Fruit fly (Drosophila melanogaster) whole organism, embryonic: ENCODE measurements around the gene mRpL20.

Source experiments
- Aef1 ChIP-seq: fragments of 200-800 bp; sonication (Bioruptor generic); IDR thresholded peaks from 3 replicates; pipeline ENCODE4 v1.3.6; 2022; ENCODE audit warnings: missing biosample characterization, missing genetic modification characterization
- Atf6 ChIP-seq: fragments of 200-800 bp; sonication (Bioruptor generic); IDR thresholded peaks from 2 replicates; pipeline ENCODE4 v1.3.6; 2022; ENCODE audit warnings: missing biosample characterization, missing genetic modification characterization
- BEAF-32 ChIP-seq: fragments of 200-800 bp; sonication (Bioruptor generic); optimal IDR thresholded peaks from 3 replicates; lab custom pipeline; 2017; ENCODE audit warnings: missing biosample characterization, missing genetic modification characterization, mild to moderate bottlenecking, moderate library complexity, missing genetic modification reagents
- BtbVII ChIP-seq: fragments of 200-800 bp; sonication (Bioruptor generic); optimal IDR thresholded peaks from 3 replicates; lab custom pipeline; 2017; ENCODE audit warnings: missing biosample characterization, mild to moderate bottlenecking, missing genetic modification characterization
- CG10321 ChIP-seq: fragments of 200-800 bp; sonication (Bioruptor generic); IDR thresholded peaks from 2 replicates; pipeline ENCODE4 v1.3.6; 2022; ENCODE audit warnings: missing biosample characterization, missing genetic modification characterization
- CG12391 ChIP-seq: fragments of 200-800 bp; sonication (Bioruptor generic); optimal IDR thresholded peaks from 3 replicates; lab custom pipeline; 2018; ENCODE audit warnings: missing biosample characterization, mild to moderate bottlenecking, missing genetic modification characterization, moderate library complexity
- CG13287 ChIP-seq: fragments of 200-800 bp; sonication (Bioruptor generic); IDR thresholded peaks from 2 replicates; pipeline ENCODE4 v1.3.6; 2022; ENCODE audit warnings: missing biosample characterization, missing genetic modification characterization; ENCODE audit not compliant: partially characterized antibody
- CG13775 ChIP-seq: fragments of 200-800 bp; sonication (Bioruptor generic); optimal IDR thresholded peaks from 3 replicates; lab custom pipeline; 2017; ENCODE audit warnings: missing biosample characterization, mild to moderate bottlenecking, missing genetic modification characterization
- CG16813 ChIP-seq: fragments of 200-800 bp; sonication (Bioruptor generic); IDR thresholded peaks from 3 replicates; pipeline ENCODE4 v1.3.6; 2022; ENCODE audit warnings: missing biosample characterization, missing genetic modification characterization; ENCODE audit not compliant: partially characterized antibody
- CG17328 ChIP-seq: fragments of 200-800 bp; sonication (Bioruptor generic); IDR thresholded peaks from 2 replicates; pipeline ENCODE4 v1.3.6; 2022; ENCODE audit warnings: missing biosample characterization, missing genetic modification characterization
- CG33213 ChIP-seq: fragments of 200-800 bp; sonication (Bioruptor generic); optimal IDR thresholded peaks from 3 replicates; lab custom pipeline; 2016; ENCODE audit warnings: missing biosample characterization, missing genetic modification characterization
- CG42726 ChIP-seq: fragments of 200-800 bp; sonication (Bioruptor generic); IDR thresholded peaks from 2 replicates; pipeline ENCODE4 v1.3.6; 2022; ENCODE audit warnings: missing biosample characterization, missing genetic modification characterization; ENCODE audit not compliant: partially characterized antibody
- CG43689 ChIP-seq: fragments of 200-800 bp; sonication (Bioruptor generic); IDR thresholded peaks from 2 replicates; pipeline ENCODE4 v1.3.6; 2022; ENCODE audit warnings: missing biosample characterization, missing genetic modification characterization
- CG4404 ChIP-seq: fragments of 200-800 bp; sonication (Bioruptor generic); IDR thresholded peaks from 2 replicates; pipeline ENCODE4 v1.3.6; 2022; ENCODE audit warnings: missing biosample characterization, missing genetic modification characterization
- CG5180 ChIP-seq: fragments of 200-800 bp; sonication (Bioruptor generic); optimal IDR thresholded peaks from 3 replicates; lab custom pipeline; 2017; ENCODE audit warnings: missing biosample characterization, missing genetic modification characterization, mild to moderate bottlenecking, moderate library complexity, missing genetic modification reagents
- CG6254 ChIP-seq: fragments of 200-800 bp; sonication (Bioruptor generic); optimal IDR thresholded peaks from 3 replicates; lab custom pipeline; 2017; ENCODE audit warnings: mild to moderate bottlenecking, missing biosample characterization, missing genetic modification reagents, missing genetic modification characterization
- CG9609 ChIP-seq: fragments of 200-800 bp; sonication (Bioruptor generic); optimal IDR thresholded peaks from 3 replicates; lab custom pipeline; 2016; ENCODE audit warnings: missing biosample characterization, missing genetic modification characterization
- CG9932 ChIP-seq: fragments of 200-800 bp; sonication (Bioruptor generic); IDR thresholded peaks from 2 replicates; pipeline ENCODE4 v1.3.6; 2022; ENCODE audit warnings: missing biosample characterization, missing genetic modification characterization
- D19B ChIP-seq: fragments of 200-800 bp; sonication (Bioruptor generic); optimal IDR thresholded peaks from 2 replicates; lab custom pipeline; 2017; ENCODE audit warnings: missing biosample characterization, mild to moderate bottlenecking, missing genetic modification characterization
- Doc2 ChIP-seq: fragments of 200-800 bp; sonication (Bioruptor generic); IDR thresholded peaks from 2 replicates; pipeline ENCODE4 v1.3.6; 2022; ENCODE audit warnings: missing biosample characterization, missing genetic modification characterization
- Dref ChIP-seq: fragments of 200-800 bp; sonication (Bioruptor generic); IDR thresholded peaks from 2 replicates; pipeline ENCODE4 v1.3.6; 2022; ENCODE audit warnings: missing biosample characterization, missing genetic modification characterization
- Ets65A ChIP-seq: fragments of 200-800 bp; sonication (Bioruptor generic); peaks from one replicate; lab custom pipeline; 2016; ENCODE audit warnings: missing biosample characterization, missing genetic modification characterization
- Med ChIP-seq: fragments of 200-800 bp; sonication (Bioruptor generic); peaks from one replicate; lab custom pipeline; 2016; ENCODE audit warnings: missing biosample characterization, missing genetic modification characterization, mild to moderate bottlenecking, inconsistent platforms, moderate library complexity
- Myb ChIP-seq: fragments of 200-800 bp; sonication (Bioruptor generic); optimal IDR thresholded peaks from 2 replicates; lab custom pipeline; 2016; ENCODE audit warnings: missing biosample characterization, missing genetic modification characterization
- Ptx1 ChIP-seq: fragments of 200-800 bp; sonication (Bioruptor generic); IDR thresholded peaks from 2 replicates; pipeline ENCODE4 v1.3.6; 2022; ENCODE audit warnings: missing biosample characterization, missing genetic modification characterization
- Scr ChIP-seq: fragments of 200-800 bp; sonication (Bioruptor generic); IDR thresholded peaks from 2 replicates; pipeline ENCODE4 v1.3.6; 2022; ENCODE audit warnings: missing biosample characterization, missing genetic modification characterization; ENCODE audit not compliant: partially characterized antibody
- Sry-δ ChIP-seq: fragments of 200-800 bp; sonication (Bioruptor generic); optimal IDR thresholded peaks from 2 replicates; lab custom pipeline; 2016; ENCODE audit warnings: missing biosample characterization, missing genetic modification characterization
- amos ChIP-seq: fragments of 200-800 bp; sonication (Bioruptor generic); IDR thresholded peaks from 2 replicates; pipeline ENCODE4 v1.3.6; 2022; ENCODE audit warnings: missing biosample characterization, missing genetic modification characterization; ENCODE audit not compliant: partially characterized antibody
- ase ChIP-seq: fragments of 200-800 bp; sonication (Bioruptor generic); IDR thresholded peaks from 3 replicates; pipeline ENCODE4 v1.3.6; 2022; ENCODE audit warnings: missing biosample characterization, missing genetic modification characterization
- exex ChIP-seq: fragments of 200-800 bp; sonication (Bioruptor generic); optimal IDR thresholded peaks from 4 replicates; lab custom pipeline; 2018; ENCODE audit warnings: missing biosample characterization, mild to moderate bottlenecking, missing genetic modification characterization, moderate library complexity
- fd102C ChIP-seq: fragments of 200-800 bp; sonication (Bioruptor generic); optimal IDR thresholded peaks from 2 replicates; lab custom pipeline; 2018; ENCODE audit warnings: missing biosample characterization, mild to moderate bottlenecking, missing genetic modification characterization, moderate library complexity
- hb ChIP-seq: fragments of 200-800 bp; sonication (Bioruptor generic); IDR thresholded peaks from 3 replicates; pipeline ENCODE4 v1.3.6; 2022; ENCODE audit warnings: missing biosample characterization, missing genetic modification characterization; ENCODE audit not compliant: partially characterized antibody
- inv ChIP-seq: fragments of 200-800 bp; sonication (Bioruptor generic); IDR thresholded peaks from 2 replicates; pipeline ENCODE4 v1.3.6; 2022; ENCODE audit warnings: missing biosample characterization, missing genetic modification characterization; ENCODE audit not compliant: partially characterized antibody
- knrl ChIP-seq: fragments of 200-800 bp; sonication (Bioruptor generic); IDR thresholded peaks from 3 replicates; pipeline ENCODE4 v1.3.6; 2022; ENCODE audit warnings: missing biosample characterization, missing genetic modification characterization; ENCODE audit not compliant: partially characterized antibody
- mld ChIP-seq: fragments of 200-800 bp; sonication (Bioruptor generic); IDR thresholded peaks from 3 replicates; pipeline ENCODE4 v1.3.6; 2022; ENCODE audit warnings: missing biosample characterization, missing genetic modification characterization; ENCODE audit not compliant: partially characterized antibody
- otp ChIP-seq: fragments of 200-800 bp; sonication (Bioruptor generic); IDR thresholded peaks from 3 replicates; pipeline ENCODE4, ENCODE4 v1.3.6; 2022; ENCODE audit warnings: missing biosample characterization, missing genetic modification characterization
- pho ChIP-seq: fragments of 200-800 bp; sonication (Bioruptor generic); optimal IDR thresholded peaks from 2 replicates; lab custom pipeline; 2016; ENCODE audit warnings: missing biosample characterization, missing genetic modification characterization
- pnt ChIP-seq: fragments of 200-800 bp; sonication (Bioruptor generic); optimal IDR thresholded peaks from 3 replicates; lab custom pipeline; 2016; ENCODE audit warnings: missing biosample characterization, missing genetic modification characterization
- pzg ChIP-seq: fragments of 200-800 bp; sonication (Bioruptor generic); optimal IDR thresholded peaks from 3 replicates; lab custom pipeline; 2018; ENCODE audit warnings: missing biosample characterization, mild to moderate bottlenecking, missing genetic modification characterization, moderate library complexity
- sens ChIP-seq: fragments of 200-800 bp; sonication (Bioruptor generic); peaks from one replicate; lab custom pipeline; 2016; ENCODE audit warnings: missing biosample characterization, missing genetic modification characterization
- sob ChIP-seq: fragments of 200-800 bp; sonication (Bioruptor generic); IDR thresholded peaks from 2 replicates; pipeline ENCODE4 v1.3.6; 2022; ENCODE audit warnings: missing biosample characterization, missing genetic modification characterization
- ssp ChIP-seq: fragments of 200-800 bp; sonication (Bioruptor generic); IDR thresholded peaks from 2 replicates; pipeline ENCODE4 v1.3.6; 2022; ENCODE audit warnings: missing biosample characterization, missing genetic modification characterization
- stwl ChIP-seq: fragments of 200-800 bp; sonication (Bioruptor generic); optimal IDR thresholded peaks from 3 replicates; lab custom pipeline; 2018; ENCODE audit warnings: missing biosample characterization, mild to moderate bottlenecking, missing genetic modification characterization, moderate library complexity
- trem ChIP-seq: fragments of 200-800 bp; optimal IDR thresholded peaks from 3 replicates; lab custom pipeline; 2019; ENCODE audit warnings: missing biosample characterization, mild to moderate bottlenecking, missing genetic modification characterization, moderate library complexity
- zen ChIP-seq: fragments of 200-800 bp; sonication (Bioruptor generic); optimal IDR thresholded peaks from 3 replicates; lab custom pipeline; 2018; ENCODE audit warnings: missing biosample characterization, mild to moderate bottlenecking, missing genetic modification characterization, moderate library complexity
- zf30C ChIP-seq: fragments of 200-800 bp; sonication (Bioruptor generic); optimal IDR thresholded peaks from 3 replicates; lab custom pipeline; 2018; ENCODE audit warnings: missing biosample characterization, mild to moderate bottlenecking, missing genetic modification characterization

Gene mRpL20

dm6 chr3L:13015195-13015822 is 2.4 kb downstream of the mRpL20 start, which contains the start of gene MICAL-like (continued):
- peak; percentile 36; the same call in 2 of the 3 replicates for TF ChIP-seq Aef1 (GFP tag; lab: Robert Waterston, UW)
- TF ChIP-seq CG43689 (GFP tag; lab: Robert Waterston, UW): no peak
- no peak for TF ChIP-seq CG10321 (GFP tag; lab: Robert Waterston, UW)
- TF ChIP-seq CG13287 (GFP tag; lab: Robert Waterston, UW): peak; percentile 89
- peak; percentile 73 for TF ChIP-seq amos (GFP tag; lab: Robert Waterston, UW)
- peak; percentile 27 for TF ChIP-seq pnt (GFP tag; lab: Kevin White, UChicago)
- peak; percentile 11; the same call in 1 of the 3 replicates for TF ChIP-seq otp (GFP tag; lab: Robert Waterston, UW)
- no peak for TF ChIP-seq CG5180
- peak; percentile 37 for TF ChIP-seq Ptx1
- peak; percentile 71 for TF ChIP-seq stwl (tag; lab: Kevin White, UChicago)
- TF ChIP-seq CG4404 (GFP tag; lab: Robert Waterston, UW): peak; percentile 30
- peak; percentile 14 for TF ChIP-seq Myb
- peak; percentile 49; the same call in 1 of the 3 replicates for TF ChIP-seq ase (GFP tag; lab: Robert Waterston, UW)
- TF ChIP-seq BtbVII: no peak
- peak; percentile 70 for TF ChIP-seq CG9932 (GFP tag; lab: Robert Waterston, UW)
- TF ChIP-seq knrl (GFP tag; lab: Robert Waterston, UW): peak; percentile 88
- 0 out of 2 replicates have a peak, but pooled peaks have one; percentile 46 for TF ChIP-seq CG42726 (GFP tag; lab: Robert Waterston, UW)
- no peak for TF ChIP-seq fd102C (GFP tag; lab: Kevin White, UChicago)
- TF ChIP-seq sob (GFP tag; lab: Robert Waterston, UW): peak; percentile 59
- peak; percentile 44 for TF ChIP-seq Ets65A (GFP tag; lab: Kevin White, UChicago)
- TF ChIP-seq CG33213 (GFP tag; lab: Kevin White, UChicago): peak; percentile 45
- peak; percentile 4 for TF ChIP-seq CG9609 (GFP tag; lab: Kevin White, UChicago)
- peak; percentile 16; the same call in 1 of the 2 replicates for TF ChIP-seq CG17328 (GFP tag; lab: Robert Waterston, UW)
- TF ChIP-seq CG12391 (tag; lab: Kevin White, UChicago): no peak
- TF ChIP-seq D19B: no peak
- TF ChIP-seq mld: peak; percentile 68; the same call in 1 of the 3 replicates
- TF ChIP-seq Atf6 (GFP tag; lab: Robert Waterston, UW): 0 out of 2 replicates have a peak, but pooled peaks have one; percentile 14
- no peak for TF ChIP-seq CG13775 (GFP tag; lab: Kevin White, UChicago)
- peak; percentile 87 for TF ChIP-seq Med (GFP tag; lab: Kevin White, UChicago)

- no peak for TF ChIP-seq Doc2 (GFP tag; lab: Robert Waterston, UW)
- TF ChIP-seq hb (GFP tag; lab: Robert Waterston, UW): 0 out of 3 replicates have a peak, but pooled peaks have one; percentile 49
- TF ChIP-seq, all 482 proteins: peak for 1
Observed at dm6 chr3L:13014693-13015092, 3.0 kb downstream of the mRpL20 start.

- TF ChIP-seq Med (GFP tag; lab: Kevin White, UChicago) (peak; percentile 52), pho (GFP tag; lab: Kevin White, UChicago) (no peak), Scr (GFP tag; lab: Robert Waterston, UW) (peak; percentile 32), trem (tag; lab: Kevin White, UChicago) (no peak), Dref (GFP tag; lab: Robert Waterston, UW) (peak; percentile 55), stwl (tag; lab: Kevin White, UChicago) (peak; percentile 29), amos (GFP tag; lab: Robert Waterston, UW) (peak; percentile 32; the same call in 1 of the 2 replicates), CG6254 (GFP tag; lab: Kevin White, UChicago) (no peak), ssp (peak; percentile 60), exex (tag; lab: Kevin White, UChicago) (peak; percentile 29), zen (tag; lab: Kevin White, UChicago) (peak; percentile 29), inv (GFP tag; lab: Robert Waterston, UW) (peak; percentile 10; the same call in 1 of the 2 replicates), CG16813 (0 out of 3 replicates have a peak, but pooled peaks have one; percentile 35), Sry-δ (peak; percentile 57), sens (GFP tag; lab: Kevin White, UChicago) (peak; percentile 23), pzg (peak; percentile 22), zf30C (no peak), BEAF-32 (GFP tag; lab: Kevin White, UChicago) (peak; percentile 59)
Observed at dm6 chr3L:13011511-13011910, 6.2 kb downstream of the mRpL20 start, which contains the start of gene Cul6. Cul6 (minus strand) TSS chr3L:13011685.
